Fruit fly (Drosophila melanogaster): Measurements from ENCODE around the gene gdl-ORF39.

Gene gdl-ORF39

DNA sequence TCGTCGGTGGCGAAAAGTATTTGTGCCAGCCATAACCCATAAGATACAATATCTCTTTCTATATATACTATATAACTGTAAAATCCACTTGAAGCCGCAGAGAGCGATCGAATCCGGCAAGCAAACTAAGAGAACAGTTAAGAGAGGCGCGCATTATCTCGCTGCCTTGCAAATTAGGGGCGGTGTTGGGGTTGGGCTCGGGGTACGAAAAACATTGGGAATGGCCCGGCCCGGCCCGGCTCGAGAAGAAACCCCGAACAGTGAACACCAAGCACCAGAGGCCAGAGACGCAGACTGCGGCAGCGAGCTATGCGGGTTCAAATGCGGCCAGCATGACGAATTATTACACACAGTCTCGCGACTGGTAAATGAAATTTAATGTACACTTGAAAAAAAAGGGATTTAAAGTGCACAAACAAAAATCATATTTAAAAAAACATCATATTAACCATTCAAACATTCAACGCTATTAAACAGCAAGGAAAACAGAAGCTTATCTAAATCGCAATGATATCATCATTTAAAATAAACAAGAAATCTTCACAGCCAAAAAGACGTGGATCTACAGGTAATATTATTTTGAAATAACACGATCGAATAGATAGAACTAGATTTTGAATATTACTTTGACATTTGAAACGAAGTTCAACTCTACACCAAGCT is 23.3 kb downstream of the gdl-ORF39 start (continued):
- TF ChIP-seq CG10274 (GFP tag; optimal IDR thresholded peaks at IDR 0.05) (peak; percentile 6), her (GFP tag; optimal IDR thresholded peaks at IDR 0.05) (no peak), Blimp-1 (GFP tag; optimal IDR thresholded peaks at IDR 0.05) (peak; percentile 34), sqz (GFP tag; optimal IDR thresholded peaks at IDR 0.05) (no peak), mam (GFP tag; optimal IDR thresholded peaks at IDR 0.05) (peak; percentile 36), rib (GFP tag; IDR thresholded peaks at IDR 0.05) (0 out of 2 replicates have a peak, but pooled peaks have one; percentile 58), CG8765 (GFP tag; IDR thresholded peaks at IDR 0.05) (peak; percentile 35; the same call in 1 of the 2 replicates), Dfd (GFP tag; optimal IDR thresholded peaks at IDR 0.05) (no peak), CG4820 (GFP tag; optimal IDR thresholded peaks at IDR 0.05) (peak; percentile 44), bsh (GFP tag; optimal IDR thresholded peaks at IDR 0.05) (peak in 1 of 2 experiments; percentile 15), Nf-YA (GFP tag; IDR thresholded peaks at IDR 0.05) (peak; percentile 53; the same call in 1 of the 2 replicates), CG12155 (GFP tag; optimal IDR thresholded peaks at IDR 0.05) (peak; percentile 4), pan (optimal IDR thresholded peaks at IDR 0.05) (no peak), pan (GFP tag; optimal IDR thresholded peaks at IDR 0.05 in 1 of 2, IDR thresholded peaks at IDR 0.05 in 1 of 2) (peak in 1 of 2 experiments; percentile 72), inv (GFP tag; IDR thresholded peaks at IDR 0.05; ENCODE audit: partially characterized antibody) (no peak), CG18599 (GFP tag; optimal IDR thresholded peaks at IDR 0.05) (peak; percentile 53), hkb (optimal IDR thresholded peaks at IDR 0.05) (no peak), hkb (GFP tag; IDR thresholded peaks at IDR 0.05) (peak; percentile 15; the same call in 1 of the 2 replicates), CG11247 (GFP tag; IDR thresholded peaks at IDR 0.05) (0 out of 2 replicates have a peak, but pooled peaks have one; percentile 18), mirr (GFP tag; optimal IDR thresholded peaks at IDR 0.05) (peak; percentile 15), Oli (tag; optimal IDR thresholded peaks at IDR 0.05) (peak; percentile 25), prd (optimal IDR thresholded peaks at IDR 0.05) (no peak), prd (GFP tag; IDR thresholded peaks at IDR 0.05) (peak; percentile 70), dmrt99B (tag; optimal IDR thresholded peaks at IDR 0.05) (peak; percentile 63), dimm (GFP tag; IDR thresholded peaks at IDR 0.05) (0 out of 2 replicates have a peak, but pooled peaks have one; percentile 23), CG9727 (GFP tag; optimal IDR thresholded peaks at IDR 0.05) (peak; percentile 68), CG2199 (GFP tag; IDR thresholded peaks at IDR 0.05) (peak; percentile 91), tgo (GFP tag; IDR thresholded peaks at IDR 0.05) (peak; percentile 63), CG4404 (GFP tag; IDR thresholded peaks at IDR 0.05) (peak; percentile 24; the same call in 1 of the 2 replicates), gcm2 (GFP tag; optimal IDR thresholded peaks at IDR 0.05) (no peak), Dbx (GFP tag; IDR thresholded peaks at IDR 0.05) (0 out of 3 replicates have a peak, but pooled peaks have one; percentile 24), phol (tag; optimal IDR thresholded peaks at IDR 0.05) (peak; percentile 74), Sox100B (GFP tag; optimal IDR thresholded peaks at IDR 0.05) (peak; percentile 78), da (GFP tag; optimal IDR thresholded peaks at IDR 0.05) (no peak), al (GFP tag; IDR thresholded peaks at IDR 0.05) (peak; percentile 35; the same call in 1 of the 2 replicates), bcd (GFP tag; optimal IDR thresholded peaks at IDR 0.05) (peak; percentile 6), CG10979 (tag; optimal IDR thresholded peaks at IDR 0.05) (peak; percentile 57), CG18764 (GFP tag; optimal IDR thresholded peaks at IDR 0.05) (no peak), gsb (GFP tag; IDR thresholded peaks at IDR 0.05) (peak; percentile 47; the same call in 1 of the 2 replicates), zfh1 (GFP tag; IDR thresholded peaks at IDR 0.05) (peak; percentile 45; the same call in 1 of the 3 replicates), Xrp1 (GFP tag; IDR thresholded peaks at IDR 0.05) (peak; percentile 66), CG10147 (GFP tag; optimal IDR thresholded peaks at IDR 0.05) (peak; percentile 32), MBD-R2 (GFP tag; IDR thresholded peaks at IDR 0.05) (peak; percentile 16; the same call in 1 of the 2 replicates), ase (GFP tag; IDR thresholded peaks at IDR 0.05) (0 out of 3 replicates have a peak, but pooled peaks have one; percentile 26), C15 (GFP tag; IDR thresholded peaks at IDR 0.05) (0 out of 3 replicates have a peak, but pooled peaks have one; percentile 39), CG12104 (GFP tag; optimal IDR thresholded peaks at IDR 0.05) (peak; percentile 63), gt (GFP tag; IDR thresholded peaks at IDR 0.05) (no peak), Bgb (GFP tag; IDR thresholded peaks at IDR 0.05; ENCODE audit: partially characterized antibody) (peak; percentile 32; the same call in 1 of the 2 replicates), CG34422 (GFP tag; IDR thresholded peaks at IDR 0.05) (peak; percentile 16; the same call in 1 of the 3 replicates), yki (optimal IDR thresholded peaks at IDR 0.05) (no peak)

All from whole organism, embryonic.